Fruit fly (Drosophila melanogaster) whole organism, prepupa: ENCODE results near the gene CG34241.

Experiments
- Blimp-1 ChIP-seq: fragments of 200-800 bp; sonication (Bioruptor generic); optimal IDR thresholded peaks from 3 replicates; lab custom pipeline; 2017; ENCODE audit warnings: missing biosample characterization, missing genetic modification characterization, mild to moderate bottlenecking, moderate library complexity, missing genetic modification reagents
- CG10631 ChIP-seq: fragments of 200-800 bp; sonication (Bioruptor generic); optimal IDR thresholded peaks from 2 replicates; lab custom pipeline; 2016; ENCODE audit warnings: missing biosample characterization, missing genetic modification characterization
- CG11294 ChIP-seq: fragments of 200-800 bp; sonication (Bioruptor generic); IDR thresholded peaks from 2 replicates; pipeline ENCODE4 v1.3.6; 2022; ENCODE audit warnings: missing biosample characterization, missing genetic modification characterization
- CG11762 ChIP-seq: fragments of 200-800 bp; sonication (Bioruptor generic); optimal IDR thresholded peaks from 3 replicates; lab custom pipeline; 2016; ENCODE audit warnings: missing biosample characterization, missing genetic modification characterization; ENCODE audit not compliant: insufficient read depth
- CG15336 ChIP-seq: fragments of 200-800 bp; sonication (Bioruptor generic); IDR thresholded peaks from 2 replicates; pipeline ENCODE4 v1.3.6; 2022; ENCODE audit warnings: missing biosample characterization, missing genetic modification characterization
- CG1621 ChIP-seq: fragments of 200-800 bp; sonication (Bioruptor generic); optimal IDR thresholded peaks from 3 replicates; lab custom pipeline; 2018; ENCODE audit warnings: missing biosample characterization, mild to moderate bottlenecking, missing genetic modification characterization
- CG16779 ChIP-seq: fragments of 200-800 bp; sonication (Bioruptor generic); optimal IDR thresholded peaks from 3 replicates; lab custom pipeline; 2017; ENCODE audit warnings: missing biosample characterization, mild to moderate bottlenecking, missing genetic modification characterization
- CG3032 ChIP-seq: fragments of 200-800 bp; optimal IDR thresholded peaks from 2 replicates; lab custom pipeline; 2019; ENCODE audit warnings: missing biosample characterization, mild to moderate bottlenecking, missing genetic modification characterization, moderate library complexity
- CG31627 ChIP-seq: fragments of 200-800 bp; sonication (Bioruptor generic); optimal IDR thresholded peaks from 3 replicates; lab custom pipeline; 2016; ENCODE audit warnings: missing biosample characterization, missing genetic modification characterization
- CG32006 ChIP-seq: fragments of 200-800 bp; sonication (Bioruptor generic); optimal IDR thresholded peaks from 3 replicates; lab custom pipeline; 2017; ENCODE audit warnings: missing biosample characterization, mild to moderate bottlenecking, missing genetic modification characterization
- CG3919 ChIP-seq: fragments of 200-800 bp; sonication (Bioruptor generic); optimal IDR thresholded peaks from 3 replicates; lab custom pipeline; 2016; ENCODE audit warnings: missing biosample characterization, missing genetic modification characterization
- CG4318 ChIP-seq: fragments of 200-800 bp; sonication (Bioruptor generic); optimal IDR thresholded peaks from 3 replicates; lab custom pipeline; 2017; ENCODE audit warnings: missing biosample characterization, mild to moderate bottlenecking, missing genetic modification characterization
- CG6163 ChIP-seq: fragments of 200-800 bp; sonication (Bioruptor generic); IDR thresholded peaks from 3 replicates; pipeline ENCODE4 v1.3.6; 2022; ENCODE audit warnings: missing biosample characterization, missing genetic modification characterization
- CG6276 ChIP-seq: fragments of 200-800 bp; sonication (Bioruptor generic); optimal IDR thresholded peaks from 2 replicates; lab custom pipeline; 2017; ENCODE audit warnings: missing biosample characterization, mild to moderate bottlenecking, missing genetic modification characterization
- CG6792 ChIP-seq: fragments of 200-800 bp; sonication (Bioruptor generic); optimal IDR thresholded peaks from 3 replicates; lab custom pipeline; 2016; ENCODE audit warnings: missing biosample characterization, missing genetic modification characterization
- CG6808 ChIP-seq: fragments of 200-800 bp; sonication (Bioruptor generic); optimal IDR thresholded peaks from 3 replicates; lab custom pipeline; 2017; ENCODE audit warnings: missing biosample characterization, missing genetic modification characterization, mild to moderate bottlenecking, moderate library complexity, missing genetic modification reagents
- CG6854 ChIP-seq: fragments of 200-800 bp; sonication (Bioruptor generic); optimal IDR thresholded peaks from 2 replicates; lab custom pipeline; 2017; ENCODE audit warnings: missing biosample characterization, mild to moderate bottlenecking, missing genetic modification characterization
- CG7368 ChIP-seq: fragments of 200-800 bp; sonication (Bioruptor generic); optimal IDR thresholded peaks from 3 replicates; lab custom pipeline; 2016; ENCODE audit warnings: missing biosample characterization, missing genetic modification characterization
- CG8319 ChIP-seq: fragments of 200-800 bp; sonication (Bioruptor generic); optimal IDR thresholded peaks from 3 replicates; lab custom pipeline; 2016; ENCODE audit warnings: missing biosample characterization, missing genetic modification characterization
- CG8632 ChIP-seq: fragments of 200-800 bp; sonication (Bioruptor generic); optimal IDR thresholded peaks from 3 replicates; lab custom pipeline; 2016; ENCODE audit warnings: missing biosample characterization, missing genetic modification characterization
- CG9139 ChIP-seq: fragments of 200-800 bp; sonication (Bioruptor generic); optimal IDR thresholded peaks from 3 replicates; lab custom pipeline; 2017; ENCODE audit warnings: missing biosample characterization, mild to moderate bottlenecking, missing genetic modification characterization
- Eip75B ChIP-seq: fragments of 200-800 bp; sonication (Bioruptor generic); optimal IDR thresholded peaks from 3 replicates; lab custom pipeline; 2016; ENCODE audit warnings: missing biosample characterization, missing genetic modification characterization
- Eip78C ChIP-seq: fragments of 200-800 bp; sonication (Bioruptor generic); peaks from one replicate; lab custom pipeline; 2016; ENCODE audit warnings: missing biosample characterization, missing genetic modification characterization
- Eip93F ChIP-seq: fragments of 200-800 bp; sonication (Bioruptor generic); optimal IDR thresholded peaks from 2 replicates; lab custom pipeline; 2016; ENCODE audit warnings: missing biosample characterization, mild to moderate bottlenecking, missing genetic modification characterization
- Ets21C ChIP-seq: fragments of 200-800 bp; sonication (Bioruptor generic); optimal IDR thresholded peaks from 3 replicates; lab custom pipeline; 2016; ENCODE audit warnings: missing biosample characterization, missing genetic modification characterization
- Ets96B ChIP-seq: fragments of 200-800 bp; optimal IDR thresholded peaks from 2 replicates; lab custom pipeline; 2019; ENCODE audit warnings: missing biosample characterization, mild to moderate bottlenecking, missing genetic modification characterization, moderate library complexity
- Gug ChIP-seq: fragments of 200-800 bp; sonication (Bioruptor generic); IDR thresholded peaks from 2 replicates; pipeline ENCODE4 v1.3.6; 2022; ENCODE audit warnings: missing biosample characterization, missing genetic modification characterization
- Hr39 ChIP-seq: fragments of 200-800 bp; sonication (Bioruptor generic); optimal IDR thresholded peaks from 2 replicates; lab custom pipeline; 2016; ENCODE audit warnings: missing biosample characterization, missing genetic modification characterization
- Hr4 ChIP-seq: fragments of 200-800 bp; sonication (Bioruptor generic); optimal IDR thresholded peaks from 3 replicates; lab custom pipeline; 2016; ENCODE audit warnings: missing biosample characterization, missing genetic modification characterization
- Lpt ChIP-seq: fragments of 200-800 bp; sonication (Bioruptor generic); optimal IDR thresholded peaks from 3 replicates; lab custom pipeline; 2016; ENCODE audit warnings: missing biosample characterization, missing genetic modification characterization
- Met ChIP-seq: fragments of 200-800 bp; sonication (Bioruptor generic); optimal IDR thresholded peaks from 3 replicates; lab custom pipeline; 2016; ENCODE audit warnings: missing biosample characterization, missing genetic modification characterization
- OdsH ChIP-seq: fragments of 200-800 bp; sonication (Bioruptor generic); optimal IDR thresholded peaks from 3 replicates; lab custom pipeline; 2016; ENCODE audit warnings: missing biosample characterization, missing genetic modification characterization
- Sox102F ChIP-seq: fragments of 200-800 bp; sonication (Bioruptor generic); optimal IDR thresholded peaks from 2 replicates; lab custom pipeline; 2016; ENCODE audit warnings: missing biosample characterization, mild to moderate bottlenecking, missing genetic modification characterization
- Sox14 ChIP-seq: fragments of 200-800 bp; sonication (Bioruptor generic); optimal IDR thresholded peaks from 3 replicates; lab custom pipeline; 2016; ENCODE audit warnings: missing biosample characterization, missing genetic modification characterization
- acj6 ChIP-seq: fragments of 200-800 bp; sonication (Bioruptor generic); optimal IDR thresholded peaks from 3 replicates; lab custom pipeline; 2016; ENCODE audit warnings: missing biosample characterization, missing genetic modification characterization
- cyc ChIP-seq: fragments of 200-800 bp; sonication (Bioruptor generic); optimal IDR thresholded peaks from 3 replicates; lab custom pipeline; 2016; ENCODE audit warnings: missing biosample characterization, missing genetic modification characterization
- dsx ChIP-seq: fragments of 200-800 bp; optimal IDR thresholded peaks from 3 replicates; lab custom pipeline; 2019; ENCODE audit warnings: missing biosample characterization, mild to moderate bottlenecking, missing genetic modification characterization, moderate library complexity; ENCODE audit not compliant: poor library complexity, severe bottlenecking
- eg ChIP-seq: fragments of 200-800 bp; sonication (Bioruptor generic); IDR thresholded peaks from 3 replicates; pipeline ENCODE4 v1.3.6; 2022; ENCODE audit warnings: missing biosample characterization, missing genetic modification characterization
- esn ChIP-seq: fragments of 200-800 bp; sonication (Bioruptor generic); optimal IDR thresholded peaks from 2 replicates; lab custom pipeline; 2016; ENCODE audit warnings: missing biosample characterization, mild to moderate bottlenecking, missing genetic modification characterization, moderate library complexity
- fd59A ChIP-seq: fragments of 200-800 bp; sonication (Bioruptor generic); optimal IDR thresholded peaks from 2 replicates; lab custom pipeline; 2017; ENCODE audit warnings: missing biosample characterization, mild to moderate bottlenecking, missing genetic modification characterization, missing genetic modification reagents
- fd85E ChIP-seq: fragments of 200-800 bp; sonication (Bioruptor generic); optimal IDR thresholded peaks from 3 replicates; lab custom pipeline; 2016; ENCODE audit warnings: missing biosample characterization, missing genetic modification characterization
- fkh ChIP-seq: fragments of 200-800 bp; sonication (Bioruptor generic); optimal IDR thresholded peaks from 3 replicates; lab custom pipeline; 2017; ENCODE audit warnings: missing biosample characterization, mild to moderate bottlenecking, missing genetic modification characterization, moderate library complexity
- net ChIP-seq: fragments of 200-800 bp; sonication (Bioruptor generic); optimal IDR thresholded peaks from 3 replicates; lab custom pipeline; 2016; ENCODE audit warnings: missing biosample characterization, missing genetic modification characterization
- pdm3 ChIP-seq: fragments of 200-800 bp; sonication (Bioruptor generic); optimal IDR thresholded peaks from 3 replicates; lab custom pipeline; 2016; ENCODE audit warnings: missing biosample characterization, missing genetic modification characterization
- salr ChIP-seq, 2 experiments: fragments of 200-800 bp; sonication (Bioruptor generic); optimal IDR thresholded peaks; 3 replicates each; lab custom pipeline; 2016 to 2018; ENCODE audit warnings: missing biosample characterization in 2 of 2, missing genetic modification characterization in 2 of 2, mild to moderate bottlenecking in 1 of 2
- spab ChIP-seq: fragments of 200-800 bp; sonication (Bioruptor generic); optimal IDR thresholded peaks from 2 replicates; lab custom pipeline; 2017; ENCODE audit warnings: missing biosample characterization, mild to moderate bottlenecking, missing genetic modification characterization, missing genetic modification reagents
- svp ChIP-seq: fragments of 200-800 bp; sonication (Bioruptor generic); peaks from one replicate; lab custom pipeline; 2016; ENCODE audit warnings: missing biosample characterization, missing genetic modification characterization
- topi ChIP-seq: fragments of 200-800 bp; sonication (Bioruptor generic); optimal IDR thresholded peaks from 3 replicates; lab custom pipeline; 2016; ENCODE audit warnings: missing biosample characterization, missing genetic modification characterization
- vri ChIP-seq: fragments of 200-800 bp; sonication (Bioruptor generic); optimal IDR thresholded peaks from 3 replicates; lab custom pipeline; 2016; ENCODE audit warnings: missing biosample characterization, mild to moderate bottlenecking, missing genetic modification characterization

The CG34241 gene

DNA sequence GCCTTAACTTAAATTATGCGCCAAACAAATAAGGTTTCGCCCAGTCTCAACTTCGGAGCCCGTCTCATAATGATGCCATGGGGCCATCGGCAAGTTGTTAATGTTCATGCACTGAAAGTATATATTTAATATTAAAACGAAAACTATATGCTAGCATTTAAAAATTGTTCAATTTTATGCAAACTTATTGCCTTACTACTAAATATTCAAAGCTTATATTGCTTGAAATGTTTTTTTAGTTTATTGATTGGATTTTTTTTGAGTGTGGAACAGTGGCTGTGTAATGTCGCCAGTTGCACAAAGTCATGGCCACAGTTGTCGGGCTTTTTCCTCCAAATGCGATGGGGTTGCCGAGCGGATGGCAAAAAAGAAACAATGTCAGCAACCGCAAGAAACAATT, 13.6 kb upstream of the CG34241 start (continued):
- peak; percentile 84 for TF ChIP-seq Hr4 (GFP tag; lab: Kevin White, UChicago)
- peak; percentile 64 for TF ChIP-seq vri (GFP tag; lab: Kevin White, UChicago)
- peak; percentile 57 for TF ChIP-seq CG16779 (tag; lab: Kevin White, UChicago)
- peak; percentile 71 for TF ChIP-seq Lpt
- TF ChIP-seq Met = peak; percentile 87
- TF ChIP-seq CG11762 (GFP tag; lab: Kevin White, UChicago) = peak; percentile 70
- no peak for TF ChIP-seq fkh
- TF ChIP-seq CG15336 (GFP tag; lab: Robert Waterston, UW) = peak; percentile 91

DNA sequence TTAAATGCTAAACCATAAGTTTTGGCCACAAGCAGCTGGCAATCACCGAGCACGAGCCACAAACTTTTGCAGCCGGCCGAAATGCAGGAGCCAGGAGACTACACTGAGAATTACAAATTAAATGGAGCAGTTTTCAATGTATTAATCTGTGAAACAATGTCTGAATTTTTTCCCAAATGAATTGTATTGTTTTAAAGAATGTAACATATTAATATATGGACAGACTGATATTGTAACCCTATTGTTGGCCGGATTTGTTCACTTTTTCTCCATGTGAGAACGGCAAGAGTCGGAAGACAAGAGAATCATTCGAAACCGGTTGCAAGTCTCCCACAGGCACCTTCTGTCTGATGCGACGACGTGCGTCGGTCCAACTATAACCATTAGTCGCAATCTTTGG, 12.7 kb upstream of the CG34241 start:
- TF ChIP-seq CG8319 (GFP tag; lab: Kevin White, UChicago) (peak; percentile 72), CG6792 (GFP tag; lab: Kevin White, UChicago) (peak; percentile 91), fkh (no peak), fd85E (peak; percentile 61), CG6808 (peak; percentile 81), Sox102F (GFP tag; lab: Kevin White, UChicago) (peak; percentile 96), CG7368 (GFP tag; lab: Kevin White, UChicago) (peak; percentile 81), Eip75B (GFP tag; lab: Kevin White, UChicago) (peak; percentile 89), topi (GFP tag; lab: Kevin White, UChicago) (peak; percentile 94), CG9139 (GFP tag; lab: Kevin White, UChicago) (peak; percentile 80), CG6276 (GFP tag; lab: Kevin White, UChicago) (no peak), Sox14 (GFP tag; lab: Kevin White, UChicago) (peak; percentile 93), CG10631 (GFP tag; lab: Kevin White, UChicago) (peak; percentile 92), vri (GFP tag; lab: Kevin White, UChicago) (peak; percentile 89), fd59A (GFP tag; lab: Kevin White, UChicago) (peak; percentile 79), Hr39 (GFP tag; lab: Kevin White, UChicago) (peak; percentile 92), Ets21C (GFP tag; lab: Kevin White, UChicago) (peak; percentile 85), CG11294 (0 out of 2 replicates have a peak, but pooled peaks have one; percentile 33), CG31627 (GFP tag; lab: Kevin White, UChicago) (peak; percentile 93), CG8632 (GFP tag; lab: Kevin White, UChicago) (peak; percentile 81), cyc (peak; percentile 93), OdsH (GFP tag; lab: Kevin White, UChicago) (peak; percentile 85), net (GFP tag; lab: Kevin White, UChicago) (peak; percentile 81), acj6 (GFP tag; lab: Kevin White, UChicago) (peak; percentile 87), svp (GFP tag; lab: Kevin White, UChicago) (peak; percentile 97), CG3032 (peak; percentile 89), Lpt (peak; percentile 76), dsx (GFP tag; lab: Kevin White, UChicago) (peak; percentile 91), pdm3 (GFP tag; lab: Kevin White, UChicago) (peak; percentile 86), Blimp-1 (GFP tag; lab: Kevin White, UChicago) (peak; percentile 79), salr (GFP tag; optimal IDR thresholded peaks at IDR 0.05; lab: Kevin White, UChicago) (peak; percentile 74 to 79), Eip78C (peak; percentile 98), Gug (peak; percentile 67), esn (GFP tag; lab: Kevin White, UChicago) (peak; percentile 96), CG3919 (peak; percentile 92), Ets96B (tag; lab: Kevin White, UChicago) (peak; percentile 87), Eip93F (GFP tag; lab: Kevin White, UChicago) (peak; percentile 90), Met (peak; percentile 95), CG32006 (GFP tag; lab: Kevin White, UChicago) (peak; percentile 72), CG4318 (GFP tag; lab: Kevin White, UChicago) (peak; percentile 17), spab (GFP tag; lab: Kevin White, UChicago) (peak; percentile 82), CG6163 (GFP tag; lab: Robert Waterston, UW) (peak; percentile 93), CG1621 (tag; lab: Kevin White, UChicago) (peak; percentile 89), eg (peak; percentile 75), Hr4 (GFP tag; lab: Kevin White, UChicago) (peak; percentile 50), CG6854 (GFP tag; lab: Kevin White, UChicago) (peak; percentile 88), CG11762 (GFP tag; lab: Kevin White, UChicago) (peak; percentile 77)
